Worm (Caenorhabditis elegans) whole organism, L1 larva: ENCODE results near the gene F09C6.10.

Experiments used
- C04F5.9 ChIP-seq: sonication (generic microtip); optimal IDR thresholded peaks from 2 replicates; lab custom pipeline; 2016; ENCODE audit warnings: missing genetic modification characterization, missing compliant biosample characterization
- C16A3.4 ChIP-seq: fragments of 150-350 bp; optimal IDR thresholded peaks from 2 replicates; lab custom pipeline; 2014; ENCODE audit warnings: missing biosample characterization, missing genetic modification characterization
- C34B4.2 ChIP-seq: sonication (generic microtip); optimal IDR thresholded peaks from 2 replicates; lab custom pipeline; 2017; ENCODE audit warnings: mild to moderate bottlenecking, missing genetic modification characterization, missing compliant biosample characterization
- Y116A8C.19 ChIP-seq: sonication (generic microtip); optimal IDR thresholded peaks from 2 replicates; lab custom pipeline; 2016; ENCODE audit warnings: missing compliant biosample characterization, missing genetic modification characterization, borderline replicate concordance
- alr-1 ChIP-seq: fragments of 200-800 bp; sonication (Bioruptor generic); optimal IDR thresholded peaks from 2 replicates; lab custom pipeline; 2018; ENCODE audit warnings: borderline replicate concordance, mild to moderate bottlenecking, missing genetic modification characterization, missing compliant biosample characterization
- aly-2 ChIP-seq: fragments of 150-350 bp; optimal IDR thresholded peaks from 2 replicates; lab custom pipeline; 2014; ENCODE audit warnings: missing biosample characterization, missing genetic modification characterization
- ceh-8 ChIP-seq: fragments of 200-800 bp; sonication (Bioruptor generic); optimal IDR thresholded peaks from 2 replicates; lab custom pipeline; 2018; ENCODE audit warnings: mild to moderate bottlenecking, missing genetic modification characterization, moderate library complexity, missing compliant biosample characterization
- ceh-82 ChIP-seq, 3 experiments: fragments of 150-350 bp in 1 of 3; sonication (generic microtip) in 2 of 3; optimal IDR thresholded peaks; 2 replicates each; lab custom pipeline; 2014 to 2017; ENCODE audit warnings: missing biosample characterization in 3 of 3, missing genetic modification characterization in 3 of 3
- ceh-88 ChIP-seq: fragments of 200-800 bp; sonication (Bioruptor generic); IDR thresholded peaks from 2 replicates; pipeline ENCODE4 v1.3.6; 2022; ENCODE audit warnings: missing genetic modification characterization, missing compliant biosample characterization
- ces-1 ChIP-seq: fragments of 150-350 bp; optimal IDR thresholded peaks from 2 replicates; lab custom pipeline; 2014; ENCODE audit warnings: missing biosample characterization, missing genetic modification reagents, missing genetic modification characterization
- dsc-1 ChIP-seq: sonication (generic microtip); optimal IDR thresholded peaks from 2 replicates; lab custom pipeline; 2016; ENCODE audit warnings: mild to moderate bottlenecking, missing genetic modification characterization, missing compliant biosample characterization
- elt-2 ChIP-seq: sonication (generic microtip); optimal IDR thresholded peaks from 2 replicates; lab custom pipeline; 2016; ENCODE audit warnings: missing genetic modification characterization, mild to moderate bottlenecking, inconsistent platforms, missing compliant biosample characterization, missing genetic modification reagents
- elt-3 ChIP-seq, 6 experiments: fragments of 150-350 bp in 1 of 6; sonication (generic microtip); optimal IDR thresholded peaks; 2 replicates each; lab custom pipeline; 2017 to 2018; ENCODE audit warnings: missing biosample characterization in 6 of 6, missing genetic modification characterization in 6 of 6, inconsistent platforms in 1 of 6
- fkh-10 ChIP-seq: sonication (generic microtip); optimal IDR thresholded peaks from 2 replicates; lab custom pipeline; 2017; ENCODE audit warnings: missing biosample characterization, missing genetic modification reagents, missing genetic modification characterization
- fkh-4 ChIP-seq: sonication (generic microtip); optimal IDR thresholded peaks from 2 replicates; lab custom pipeline; 2016; ENCODE audit warnings: missing compliant biosample characterization, missing genetic modification characterization, borderline replicate concordance
- hlh-17 ChIP-seq: fragments of 200-800 bp; sonication (Bioruptor generic); optimal IDR thresholded peaks from 2 replicates; lab custom pipeline; 2018; ENCODE audit warnings: missing genetic modification characterization, mild to moderate bottlenecking, missing compliant biosample characterization, moderate library complexity, borderline replicate concordance
- hpl-2 ChIP-seq: fragments of 150-350 bp; optimal IDR thresholded peaks from 2 replicates; lab custom pipeline; 2014; ENCODE audit warnings: missing biosample characterization, missing genetic modification reagents, missing genetic modification characterization
- lin-15B ChIP-seq: fragments of 150-350 bp; sonication (generic microtip); optimal IDR thresholded peaks from 3 replicates; lab custom pipeline; 2014; ENCODE audit warnings: missing biosample characterization, missing genetic modification characterization
- lsy-2 ChIP-seq, 2 experiments: fragments of 150-350 bp; optimal IDR thresholded peaks; 2 replicates each; lab custom pipeline; 2014; ENCODE audit warnings: missing biosample characterization in 2 of 2, missing genetic modification characterization in 2 of 2
- mdl-1 ChIP-seq, 2 experiments: fragments of 150-350 bp; optimal IDR thresholded peaks; 2 replicates each; lab custom pipeline; 2014 to 2017; ENCODE audit warnings: missing biosample characterization in 2 of 2, missing genetic modification characterization in 2 of 2, inconsistent platforms in 1 of 2
- mef-2 ChIP-seq: fragments of 150-350 bp; optimal IDR thresholded peaks from 2 replicates; lab custom pipeline; 2014; ENCODE audit warnings: missing biosample characterization, missing genetic modification characterization
- mep-1 ChIP-seq: fragments of 150-350 bp; optimal IDR thresholded peaks from 2 replicates; lab custom pipeline; 2014; ENCODE audit warnings: missing biosample characterization, missing genetic modification characterization
- nhr-11 ChIP-seq: fragments of 150-350 bp; optimal IDR thresholded peaks from 2 replicates; lab custom pipeline; 2014; ENCODE audit warnings: missing biosample characterization, missing genetic modification characterization
- nhr-12 ChIP-seq: sonication (generic microtip); optimal IDR thresholded peaks from 2 replicates; lab custom pipeline; 2017; ENCODE audit warnings: missing biosample characterization, missing genetic modification characterization
- nhr-47 ChIP-seq: sonication (generic microtip); optimal IDR thresholded peaks from 2 replicates; lab custom pipeline; 2016; ENCODE audit warnings: mild to moderate bottlenecking, missing genetic modification characterization, moderate library complexity, missing compliant biosample characterization
- nhr-71 ChIP-seq: sonication (generic microtip); optimal IDR thresholded peaks from 2 replicates; lab custom pipeline; 2016; ENCODE audit warnings: mild to moderate bottlenecking, missing genetic modification characterization, moderate library complexity, missing compliant biosample characterization
- nhr-85 ChIP-seq: sonication (generic microtip); peaks from one replicate; lab custom pipeline; 2016; ENCODE audit warnings: missing genetic modification characterization, inconsistent platforms, missing compliant biosample characterization
- pag-3 ChIP-seq: sonication (generic microtip); optimal IDR thresholded peaks from 2 replicates; lab custom pipeline; 2017; ENCODE audit warnings: missing genetic modification characterization, mild to moderate bottlenecking, missing compliant biosample characterization, antibody characterized with exemption, borderline replicate concordance; ENCODE audit not compliant: insufficient read depth
- pax-3 ChIP-seq: fragments of 200-800 bp; sonication (Bioruptor generic); optimal IDR thresholded peaks from 2 replicates; lab custom pipeline; 2018; ENCODE audit warnings: mild to moderate bottlenecking, missing genetic modification characterization, moderate library complexity, missing compliant biosample characterization
- rnt-1 ChIP-seq: sonication (generic microtip); optimal IDR thresholded peaks from 2 replicates; lab custom pipeline; 2016; ENCODE audit warnings: mild to moderate bottlenecking, missing genetic modification characterization, moderate library complexity, missing compliant biosample characterization
- snpc-4 ChIP-seq: fragments of 150-350 bp; optimal IDR thresholded peaks from 2 replicates; lab custom pipeline; 2014; ENCODE audit warnings: missing biosample characterization, missing genetic modification characterization
- tlp-1 ChIP-seq: fragments of 150-350 bp; optimal IDR thresholded peaks from 2 replicates; lab custom pipeline; 2014; ENCODE audit warnings: missing biosample characterization, missing genetic modification characterization
- unc-30 ChIP-seq: sonication (generic microtip); optimal IDR thresholded peaks from 2 replicates; lab custom pipeline; 2017; ENCODE audit warnings: missing biosample characterization, missing genetic modification characterization
- zip-4 ChIP-seq: fragments of 200-800 bp; sonication (Bioruptor generic); optimal IDR thresholded peaks from 2 replicates; lab custom pipeline; 2018; ENCODE audit warnings: mild to moderate bottlenecking, missing genetic modification characterization, moderate library complexity, missing compliant biosample characterization
- ztf-11 ChIP-seq, 2 experiments: sonication (generic microtip); optimal IDR thresholded peaks; 2 replicates each; lab custom pipeline; 2016 to 2017; ENCODE audit warnings: missing genetic modification characterization in 2 of 2, missing biosample characterization in 1 of 2, missing compliant biosample characterization in 1 of 2
- ztf-4 ChIP-seq: fragments of 150-350 bp; optimal IDR thresholded peaks from 2 replicates; lab custom pipeline; 2014; ENCODE audit warnings: missing biosample characterization, missing genetic modification characterization

Gene F09C6.10

DNA sequence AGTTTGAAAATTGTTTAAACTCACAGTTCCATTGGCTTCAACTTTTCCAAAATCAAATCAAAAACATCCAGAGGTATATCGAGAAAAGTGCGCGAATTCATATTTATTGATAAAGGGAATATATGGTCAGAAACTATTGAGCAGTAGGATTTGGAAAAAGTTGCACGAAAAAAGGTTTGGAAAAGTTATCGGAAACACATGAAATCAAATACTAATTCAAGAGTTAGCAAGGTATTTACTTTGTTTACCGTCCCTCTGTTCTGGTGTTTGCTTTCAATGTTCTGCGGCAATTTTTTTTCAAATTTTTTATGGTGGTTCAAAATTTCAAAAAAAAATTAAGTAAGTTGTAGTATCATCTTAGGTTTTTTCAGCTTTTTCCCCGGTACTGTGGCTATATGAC is 16.6 kb downstream of the F09C6.10 start, which contains the start of gene fbxa-45:
Gene fbxa-45 (minus strand): TSS at position 101 of the 400 bp plus-strand sequence.
- TF ChIP-seq pax-3 (tag; lab: Kevin White, UChicago) (no peak), Y116A8C.19 (tag; lab: Kevin White, UChicago) (no peak), pag-3 (no peak), tlp-1 (no peak), zip-4 (GFP tag; lab: Kevin White, UChicago) (no peak), C16A3.4 (tag; lab: Kevin White, UChicago) (no peak), mef-2 (no peak), mep-1 (tag; lab: Kevin White, UChicago) (no peak), mdl-1 (tag; optimal IDR thresholded peaks at IDR 0.05; lab: Kevin White, UChicago) (no peak), aly-2 (tag; lab: Kevin White, UChicago) (no peak), lsy-2 (tag; optimal IDR thresholded peaks at IDR 0.05; lab: Kevin White, UChicago) (no peak), unc-30 (no peak), elt-3 (tag; optimal IDR thresholded peaks at IDR 0.05; lab: Kevin White, UChicago) (no peak), nhr-71 (tag; lab: Kevin White, UChicago) (no peak), nhr-12 (tag; lab: Kevin White, UChicago) (no peak), ztf-11 (tag; optimal IDR thresholded peaks at IDR 0.05; lab: Kevin White, UChicago) (no peak), nhr-47 (no peak)

DNA sequence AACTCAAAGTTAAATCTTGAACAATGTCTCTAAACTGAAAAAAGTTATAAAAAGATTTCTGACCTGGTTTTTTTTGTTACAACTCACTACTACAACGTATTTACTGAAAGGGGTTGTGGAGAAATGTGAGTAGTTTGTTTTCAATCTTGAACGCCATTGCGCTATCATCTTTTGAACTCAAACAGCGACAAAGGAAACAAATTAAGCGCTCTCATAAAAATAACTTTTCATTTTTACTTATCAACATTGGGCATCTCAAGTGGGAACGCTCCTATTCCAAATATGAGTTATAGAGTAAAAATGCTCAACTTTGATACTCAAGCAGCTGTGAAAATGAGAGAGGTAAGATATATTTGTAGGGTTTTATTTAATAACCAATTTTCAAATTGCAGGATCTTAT is 22.5 kb downstream of the F09C6.10 start, which contains the start of gene F09C6.15:
Gene F09C6.15 (plus strand): TSS at position 301 of the 400 bp plus-strand sequence.
- TF ChIP-seq lsy-2 (tag; optimal IDR thresholded peaks at IDR 0.05; lab: Kevin White, UChicago): no peak
- no peak for TF ChIP-seq C04F5.9 (tag; lab: Kevin White, UChicago)
- no peak for TF ChIP-seq snpc-4 (tag; lab: Kevin White, UChicago)
- no peak for TF ChIP-seq nhr-71 (tag; lab: Kevin White, UChicago)
- no peak for TF ChIP-seq C34B4.2 (tag; lab: Kevin White, UChicago)
- TF ChIP-seq nhr-85 (tag; lab: Kevin White, UChicago): no peak
- TF ChIP-seq fkh-4: no peak
- TF ChIP-seq hpl-2 (GFP tag; lab: Kevin White, UChicago): no peak
- no peak for TF ChIP-seq hlh-17 (GFP tag; lab: Kevin White, UChicago)
- no peak for TF ChIP-seq rnt-1
- TF ChIP-seq, all 84 proteins: peak for 0

DNA sequence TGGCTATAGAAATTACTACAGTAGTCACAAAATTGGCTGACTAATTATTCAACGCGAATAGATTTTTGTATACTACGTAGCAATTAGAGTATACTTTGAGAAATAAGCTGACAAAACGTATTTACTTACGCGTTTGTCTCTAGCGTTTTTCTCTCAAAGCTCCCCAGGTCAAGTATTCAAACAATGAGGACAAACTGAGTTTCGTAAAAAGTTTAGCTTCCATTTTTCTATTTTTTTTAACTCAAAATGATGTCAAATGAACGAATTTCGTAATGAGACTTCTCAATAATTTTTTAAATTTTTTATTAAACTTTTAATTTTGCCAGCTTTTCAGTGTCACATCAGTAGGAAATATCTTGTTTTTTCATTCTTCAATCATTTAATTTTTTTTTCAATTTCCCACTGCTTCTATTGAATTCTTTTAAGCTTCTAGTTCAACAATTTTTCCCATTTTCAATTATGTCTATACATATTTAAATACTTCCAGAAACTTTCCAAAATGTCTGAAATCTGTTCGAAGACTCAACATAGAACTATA is 27.1 kb downstream of the F09C6.10 start, which contains the start of the genes ifas-2 and fbxa-44:
Gene ifas-2 (minus strand): TSS at position 101 of the 538 bp plus-strand sequence.
Gene fbxa-44 (plus strand): TSS at position 488 of the 538 bp plus-strand sequence.
- TF ChIP-seq ceh-88 (GFP tag; lab: Robert Waterston, UW) (no peak), ceh-82 (tag; optimal IDR thresholded peaks at IDR 0.05; lab: Kevin White, UChicago) (no peak), ztf-4 (tag; lab: Kevin White, UChicago) (no peak), fkh-4 (no peak), ztf-11 (tag; optimal IDR thresholded peaks at IDR 0.05; lab: Kevin White, UChicago) (no peak), lin-15B (tag; lab: Kevin White, UChicago) (no peak), mdl-1 (tag; optimal IDR thresholded peaks at IDR 0.05; lab: Kevin White, UChicago) (no peak), ceh-8 (GFP tag; lab: Kevin White, UChicago) (no peak), fkh-10 (GFP tag; lab: Kevin White, UChicago) (no peak), alr-1 (no peak), nhr-11 (tag; lab: Kevin White, UChicago) (no peak), ces-1 (GFP tag; lab: Kevin White, UChicago) (no peak), elt-2 (no peak), dsc-1 (no peak)

DNA sequence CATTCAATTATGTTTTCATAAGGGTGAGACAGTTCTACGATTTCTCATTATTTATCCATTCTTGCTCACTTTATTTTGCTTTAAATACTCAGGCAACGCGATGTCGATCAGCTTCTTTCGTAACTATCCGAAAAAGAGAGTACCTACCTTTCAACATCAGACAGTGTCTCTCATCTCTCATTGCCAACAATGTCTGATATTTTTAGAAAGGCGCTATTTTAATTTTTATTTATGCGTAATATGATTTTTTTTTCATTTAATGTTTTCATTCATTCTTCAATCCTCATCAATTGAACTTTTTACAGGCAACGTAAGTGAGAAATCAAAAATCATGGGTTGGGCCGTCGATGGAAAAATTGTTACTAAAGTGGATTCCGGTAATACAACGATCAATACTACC is 31.2 kb downstream of the F09C6.10 start, which contains the start of gene F09C6.13:
Gene F09C6.13 (plus strand): TSS at position 301 of the 400 bp plus-strand sequence.
- no peak for TF ChIP-seq fkh-4
- no peak for TF ChIP-seq lsy-2 (tag; optimal IDR thresholded peaks at IDR 0.05; lab: Kevin White, UChicago)
- no peak for TF ChIP-seq tlp-1
